Fruit fly (Drosophila melanogaster): Measurements from ENCODE around the gene CG9547.

CG9547 gene

DNA sequence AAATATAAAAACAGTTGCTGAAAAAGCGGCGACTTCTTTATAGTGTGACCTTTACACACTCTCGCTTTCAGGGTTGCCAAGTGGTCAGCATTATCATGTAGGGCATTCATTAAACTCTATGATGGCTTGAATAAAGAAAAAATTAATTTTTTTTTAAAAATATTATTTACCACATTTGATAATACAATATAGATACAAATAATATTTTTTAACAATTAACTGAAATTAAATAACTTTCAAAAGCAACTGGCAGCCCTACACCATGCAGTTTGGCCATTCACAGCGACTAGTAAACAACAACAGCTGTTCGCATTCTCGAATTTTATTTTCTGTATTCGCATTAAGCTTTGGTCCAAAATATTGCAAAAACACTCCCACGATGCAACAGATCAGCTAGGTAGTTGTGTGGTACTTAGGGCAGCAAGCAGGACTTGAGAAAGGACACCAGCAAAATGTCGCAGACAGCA lies 3.5 kb downstream of the CG9547 start, which contains the start of the genes Phf5a and CG31638 (continued):
- TF ChIP-seq tup (GFP tag; optimal IDR thresholded peaks at IDR 0.05) (no peak), H15 (GFP tag; IDR thresholded peaks at IDR 0.05) (peak; percentile 96), grn (GFP tag; optimal IDR thresholded peaks at IDR 0.05) (no peak), CG15269 (tag; optimal IDR thresholded peaks at IDR 0.05) (peak; percentile 87), CG17912 (GFP tag; optimal IDR thresholded peaks at IDR 0.05) (no peak), zfh1 (GFP tag; IDR thresholded peaks at IDR 0.05) (peak; percentile 70), Ptx1 (GFP tag; IDR thresholded peaks at IDR 0.05) (peak; percentile 73), ara (GFP tag; IDR thresholded peaks at IDR 0.05) (peak; percentile 95), CG4730 (GFP tag; IDR thresholded peaks at IDR 0.05) (peak; percentile 97), CG14965 (GFP tag; optimal IDR thresholded peaks at IDR 0.05; ENCODE audit: borderline replicate concordance) (no peak), CG8388 (GFP tag; optimal IDR thresholded peaks at IDR 0.05) (peak; percentile 96), CG31441 (GFP tag; IDR thresholded peaks at IDR 0.05) (peak; percentile 97), Taf1 (GFP tag; IDR thresholded peaks at IDR 0.05) (peak; percentile 95), da (GFP tag; optimal IDR thresholded peaks at IDR 0.05) (no peak), repo (GFP tag; optimal IDR thresholded peaks at IDR 0.05) (no peak), PHDP (tag; optimal IDR thresholded peaks at IDR 0.05) (peak; percentile 97), pum (GFP tag; optimal IDR thresholded peaks at IDR 0.05) (peak; percentile 62), CG13123 (GFP tag; optimal IDR thresholded peaks at IDR 0.05) (peak; percentile 79), Gsc (GFP tag; IDR thresholded peaks at IDR 0.05) (peak; percentile 87), ind (GFP tag; optimal IDR thresholded peaks at IDR 0.05) (peak; percentile 98), Doc3 (GFP tag; IDR thresholded peaks at IDR 0.05; ENCODE audit: partially characterized antibody) (no peak), dysf (GFP tag; IDR thresholded peaks at IDR 0.05) (peak; percentile 80), CG10979 (tag; optimal IDR thresholded peaks at IDR 0.05) (peak; percentile 95), CG7928 (GFP tag; optimal IDR thresholded peaks at IDR 0.05) (peak; percentile 73), CG33213 (GFP tag; optimal IDR thresholded peaks at IDR 0.05) (no peak), Dp (GFP tag; optimal IDR thresholded peaks at IDR 0.05) (peak; percentile 27), CG4404 (GFP tag; IDR thresholded peaks at IDR 0.05) (peak; percentile 97), pfk (GFP tag; optimal IDR thresholded peaks at IDR 0.05) (peak; percentile 52), jigr1 (GFP tag; IDR thresholded peaks at IDR 0.05) (peak; percentile 93), chif (GFP tag; optimal IDR thresholded peaks at IDR 0.05) (peak; percentile 75 to 82), eve (GFP tag; optimal IDR thresholded peaks at IDR 0.05) (no peak), CG14667 (GFP tag; IDR thresholded peaks at IDR 0.05) (peak; percentile 97), Atf6 (GFP tag; IDR thresholded peaks at IDR 0.05) (peak; percentile 68; the same call in 1 of the 2 replicates), gsb (GFP tag; IDR thresholded peaks at IDR 0.05) (peak; percentile 92), zfh2 (GFP tag; optimal IDR thresholded peaks at IDR 0.05) (peak; percentile 90), BtbVII (GFP tag; optimal IDR thresholded peaks at IDR 0.05) (peak; percentile 87), CG6765 (GFP tag; optimal IDR thresholded peaks at IDR 0.05) (peak; percentile 81), CG12744 (GFP tag; optimal IDR thresholded peaks at IDR 0.05) (no peak), al (GFP tag; IDR thresholded peaks at IDR 0.05) (peak; percentile 96), unc-4 (GFP tag; IDR thresholded peaks at IDR 0.05; ENCODE audit: partially characterized antibody) (peak; percentile 39; the same call in 1 of the 2 replicates), Eip74EF (GFP tag; optimal IDR thresholded peaks at IDR 0.05) (peak in 1 of 2 experiments; percentile 51), nom (GFP tag; optimal IDR thresholded peaks at IDR 0.05) (peak; percentile 79), row (GFP tag; IDR thresholded peaks at IDR 0.05) (peak; percentile 99), CG4424 (GFP tag; optimal IDR thresholded peaks at IDR 0.05) (peak; percentile 97), CG4328 (GFP tag; optimal IDR thresholded peaks at IDR 0.05) (peak; percentile 88), twi (tag; optimal IDR thresholded peaks at IDR 0.05) (peak; percentile 83), Xrp1 (GFP tag; IDR thresholded peaks at IDR 0.05) (peak; percentile 98), shn (GFP tag; optimal IDR thresholded peaks at IDR 0.05) (peak; percentile 58), CG15479 (GFP tag; optimal IDR thresholded peaks at IDR 0.05) (no peak), prd (optimal IDR thresholded peaks at IDR 0.05) (no peak), prd (GFP tag; IDR thresholded peaks at IDR 0.05) (peak; percentile 99)

Data from whole organism, embryonic.